Fruit fly (Drosophila melanogaster) whole organism, prepupa: ENCODE results near the gene CG6503.

Experiments
- CG6854 ChIP-seq: fragments of 200-800 bp; sonication (Bioruptor generic); optimal IDR thresholded peaks from 2 replicates; lab custom pipeline; 2017; ENCODE audit warnings: missing biosample characterization, mild to moderate bottlenecking, missing genetic modification characterization
- Hr39 ChIP-seq: fragments of 200-800 bp; sonication (Bioruptor generic); optimal IDR thresholded peaks from 2 replicates; lab custom pipeline; 2016; ENCODE audit warnings: missing biosample characterization, missing genetic modification characterization
- Smox ChIP-seq: fragments of 200-800 bp; sonication (Bioruptor generic); optimal IDR thresholded peaks from 3 replicates; lab custom pipeline; 2016; ENCODE audit warnings: missing biosample characterization, missing genetic modification characterization

- TF ChIP-seq CG6854 (GFP tag; lab: Kevin White, UChicago) (no peak), Hr39 (GFP tag; lab: Kevin White, UChicago) (no peak), Smox (GFP tag; lab: Kevin White, UChicago) (no peak)
These were observed 38.7 kb upstream of the CG6503 start for dm6 chr3R:26463558-26463957.
